Fruit fly (Drosophila melanogaster) whole organism, adult: ENCODE measurements around the gene CG31493.

Source experiments
- CG11617 ChIP-seq: fragments of 200-800 bp; sonication (Bioruptor generic); optimal IDR thresholded peaks from 2 replicates; lab custom pipeline; 2017; ENCODE audit warnings: mild to moderate bottlenecking, missing biosample characterization, missing genetic modification reagents, missing genetic modification characterization
- CG12768 ChIP-seq: fragments of 200-800 bp; sonication (Bioruptor generic); optimal IDR thresholded peaks from 2 replicates; lab custom pipeline; 2017; ENCODE audit warnings: missing biosample characterization, missing genetic modification characterization, mild to moderate bottlenecking, moderate library complexity, missing genetic modification reagents
- CG1620 ChIP-seq: fragments of 200-800 bp; sonication (Bioruptor generic); optimal IDR thresholded peaks from 2 replicates; lab custom pipeline; 2016; ENCODE audit warnings: missing biosample characterization, missing genetic modification characterization
- CG5204 ChIP-seq: fragments of 200-800 bp; sonication (Bioruptor generic); optimal IDR thresholded peaks from 2 replicates; lab custom pipeline; 2016; ENCODE audit warnings: missing biosample characterization, missing genetic modification characterization
- CG7101 ChIP-seq: fragments of 200-800 bp; sonication (Bioruptor generic); optimal IDR thresholded peaks from 2 replicates; lab custom pipeline; 2018; ENCODE audit warnings: missing biosample characterization, mild to moderate bottlenecking, missing genetic modification characterization, moderate library complexity
- Crg-1 ChIP-seq: fragments of 200-800 bp; sonication (Bioruptor generic); optimal IDR thresholded peaks from 2 replicates; lab custom pipeline; 2016; ENCODE audit warnings: missing biosample characterization, missing genetic modification characterization
- kay ChIP-seq: fragments of 200-800 bp; sonication (Bioruptor generic); peaks from one replicate; lab custom pipeline; 2016; ENCODE audit warnings: missing biosample characterization, missing genetic modification characterization, borderline replicate concordance
- ovo ChIP-seq: fragments of 200-800 bp; sonication (Bioruptor generic); optimal IDR thresholded peaks from 2 replicates; lab custom pipeline; 2016; ENCODE audit warnings: missing biosample characterization, missing genetic modification characterization

DNA sequence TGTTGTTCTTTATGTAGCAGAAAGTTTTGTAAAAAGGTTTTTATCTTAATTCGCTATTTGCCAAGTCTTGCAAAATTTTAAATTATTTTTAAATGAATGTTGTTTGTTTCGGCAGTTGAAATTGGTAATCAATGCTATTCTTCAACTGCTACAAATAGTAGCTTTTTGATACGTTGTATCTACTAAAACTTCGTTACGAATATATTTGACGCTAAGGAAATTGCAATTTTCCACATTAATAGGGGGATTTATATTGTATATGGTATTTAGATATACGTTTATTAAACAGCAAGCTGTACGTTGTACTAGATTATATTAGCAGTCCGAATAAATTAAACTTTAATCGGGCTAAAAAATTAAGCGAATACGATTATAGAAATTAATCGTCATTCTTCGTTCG lies at the start of gene CG31493:
- TF ChIP-seq CG7101 (no peak), CG12768 (no peak), CG5204 (GFP tag; lab: Kevin White, UChicago) (no peak), kay (GFP tag; lab: Kevin White, UChicago) (no peak), CG1620 (GFP tag; lab: Kevin White, UChicago) (no peak), ovo (GFP tag; lab: Kevin White, UChicago) (no peak), Crg-1 (GFP tag; lab: Kevin White, UChicago) (no peak), CG11617 (GFP tag; lab: Kevin White, UChicago) (no peak)
